Worm (Caenorhabditis elegans) whole organism, midembryonic: Measurements from ENCODE around the gene ZK470.2.

Source experiments
- T22C8.4 ChIP-seq: fragments of 200-800 bp; sonication (Bioruptor generic); IDR thresholded peaks from 2 replicates; pipeline ENCODE4 v1.3.6; 2022; ENCODE audit warnings: missing genetic modification characterization, missing compliant biosample characterization
- cog-1 ChIP-seq: sonication (generic microtip); optimal IDR thresholded peaks from 2 replicates; lab custom pipeline; 2016; ENCODE audit warnings: missing genetic modification characterization, missing compliant biosample characterization
- flt-1 ChIP-seq: fragments of 200-800 bp; sonication (Bioruptor generic); IDR thresholded peaks from 2 replicates; pipeline ENCODE4 v1.3.6; 2022; ENCODE audit warnings: missing genetic modification characterization, missing compliant biosample characterization
- klf-2 ChIP-seq: fragments of 200-800 bp; sonication (Bioruptor generic); conservative IDR thresholded peaks from 2 replicates; pipeline ENCODE4 v1.3.6; 2022; ENCODE audit warnings: missing genetic modification reagents, missing genetic modification characterization, missing compliant biosample characterization
- med-1 ChIP-seq: sonication (generic microtip); optimal IDR thresholded peaks from 2 replicates; lab custom pipeline; 2017; ENCODE audit warnings: missing genetic modification characterization, mild to moderate bottlenecking, missing compliant biosample characterization, antibody characterized with exemption, missing genetic modification reagents; ENCODE audit not compliant: insufficient read depth
- ref-1 ChIP-seq: fragments of 200-800 bp; sonication (Bioruptor generic); conservative IDR thresholded peaks from 2 replicates; pipeline ENCODE4 v1.3.6; 2022; ENCODE audit warnings: missing genetic modification reagents, missing genetic modification characterization, missing compliant biosample characterization
- tab-1 ChIP-seq: fragments of 200-800 bp; sonication (Bioruptor generic); IDR thresholded peaks from 2 replicates; pipeline ENCODE4 v1.3.6; 2022; ENCODE audit warnings: missing genetic modification characterization, missing compliant biosample characterization
- ztf-23 ChIP-seq: fragments of 200-800 bp; sonication (Bioruptor generic); IDR thresholded peaks from 2 replicates; pipeline ENCODE4 v1.3.6; 2022; ENCODE audit warnings: missing genetic modification reagents, missing genetic modification characterization, missing compliant biosample characterization
- ztf-29 ChIP-seq: fragments of 200-800 bp; sonication (Bioruptor generic); IDR thresholded peaks from 2 replicates; pipeline ENCODE4 v1.3.6; 2022; ENCODE audit warnings: missing genetic modification reagents, missing genetic modification characterization, missing compliant biosample characterization

Gene ZK470.2

ce11 chrX:4134855-4135254 lies at the start of gene ZK470.2:
Gene ZK470.2 (plus strand): TSS chrX:4135155.
- TF ChIP-seq flt-1 (GFP tag; lab: Robert Waterston, UW) (no peak), ref-1 (no peak), cog-1 (tag; lab: Kevin White, UChicago) (no peak), ztf-29 (no peak), klf-2 (GFP tag; lab: Robert Waterston, UW) (no peak), med-1 (GFP tag; lab: Kevin White, UChicago) (no peak), ztf-23 (GFP tag; lab: Robert Waterston, UW) (no peak), tab-1 (GFP tag; lab: Robert Waterston, UW) (no peak), T22C8.4 (GFP tag; lab: Robert Waterston, UW) (no peak)

- TF ChIP-seq ref-1 (no peak), cog-1 (tag; lab: Kevin White, UChicago) (no peak), flt-1 (GFP tag; lab: Robert Waterston, UW) (no peak), klf-2 (GFP tag; lab: Robert Waterston, UW) (no peak), tab-1 (GFP tag; lab: Robert Waterston, UW) (no peak)
Observed at ce11 chrX:4085489-4085888, 49.5 kb upstream of the ZK470.2 start.

ce11 chrX:4088943-4089342 lies 46.0 kb upstream of the ZK470.2 start:
- no peak for TF ChIP-seq klf-2 (GFP tag; lab: Robert Waterston, UW)
- no peak for TF ChIP-seq T22C8.4 (GFP tag; lab: Robert Waterston, UW)
- no peak for TF ChIP-seq ztf-29
- TF ChIP-seq cog-1 (tag; lab: Kevin White, UChicago): no peak
- no peak for TF ChIP-seq tab-1 (GFP tag; lab: Robert Waterston, UW)
- TF ChIP-seq flt-1 (GFP tag; lab: Robert Waterston, UW): no peak
- TF ChIP-seq med-1 (GFP tag; lab: Kevin White, UChicago): no peak
- no peak for TF ChIP-seq ref-1
- no peak for TF ChIP-seq ztf-23 (GFP tag; lab: Robert Waterston, UW)

ce11 chrX:4094979-4095378 lies 40.0 kb upstream of the ZK470.2 start:
- TF ChIP-seq med-1 (GFP tag; lab: Kevin White, UChicago): no peak
- no peak for TF ChIP-seq ztf-23 (GFP tag; lab: Robert Waterston, UW)
- TF ChIP-seq ztf-29: no peak
- no peak for TF ChIP-seq klf-2 (GFP tag; lab: Robert Waterston, UW)

- no peak for TF ChIP-seq med-1 (GFP tag; lab: Kevin White, UChicago)
- no peak for TF ChIP-seq tab-1 (GFP tag; lab: Robert Waterston, UW)
- TF ChIP-seq ztf-29: no peak
- TF ChIP-seq ref-1: no peak
- no peak for TF ChIP-seq cog-1 (tag; lab: Kevin White, UChicago)
- no peak for TF ChIP-seq T22C8.4 (GFP tag; lab: Robert Waterston, UW)
- TF ChIP-seq ztf-23 (GFP tag; lab: Robert Waterston, UW): no peak
- no peak for TF ChIP-seq klf-2 (GFP tag; lab: Robert Waterston, UW)
- no peak for TF ChIP-seq flt-1 (GFP tag; lab: Robert Waterston, UW)
Observed at ce11 chrX:4100473-4100872, 34.5 kb upstream of the ZK470.2 start, which contains the start of gene clh-4. Gene clh-4 (minus strand): TSS chrX:4100573.

- TF ChIP-seq klf-2 (GFP tag; lab: Robert Waterston, UW) (no peak), ztf-29 (no peak), cog-1 (tag; lab: Kevin White, UChicago) (no peak), flt-1 (GFP tag; lab: Robert Waterston, UW) (no peak)
Observed at ce11 chrX:4101213-4101612, 33.7 kb upstream of the ZK470.2 start.

ce11 chrX:4102075-4102598 lies 32.8 kb upstream of the ZK470.2 start, which contains the start of gene R02E4.3:
Gene R02E4.3 (minus strand): TSS chrX:4102125.
- no peak for TF ChIP-seq flt-1 (GFP tag; lab: Robert Waterston, UW)
- no peak for TF ChIP-seq tab-1 (GFP tag; lab: Robert Waterston, UW)
- TF ChIP-seq med-1 (GFP tag; lab: Kevin White, UChicago): no peak
- no peak for TF ChIP-seq klf-2 (GFP tag; lab: Robert Waterston, UW)
- TF ChIP-seq cog-1 (tag; lab: Kevin White, UChicago): no peak
- no peak for TF ChIP-seq T22C8.4 (GFP tag; lab: Robert Waterston, UW)
- no peak for TF ChIP-seq ref-1
- TF ChIP-seq ztf-23 (GFP tag; lab: Robert Waterston, UW): no peak
- TF ChIP-seq ztf-29: no peak

ce11 chrX:4103071-4103470 lies 31.9 kb upstream of the ZK470.2 start:
- TF ChIP-seq tab-1 (GFP tag; lab: Robert Waterston, UW) (no peak), ref-1 (no peak), med-1 (GFP tag; lab: Kevin White, UChicago) (no peak), cog-1 (tag; lab: Kevin White, UChicago) (no peak), klf-2 (GFP tag; lab: Robert Waterston, UW) (no peak), ztf-23 (GFP tag; lab: Robert Waterston, UW) (no peak), ztf-29 (no peak), T22C8.4 (GFP tag; lab: Robert Waterston, UW) (no peak), flt-1 (GFP tag; lab: Robert Waterston, UW) (no peak)

- TF ChIP-seq T22C8.4 (GFP tag; lab: Robert Waterston, UW): no peak
- TF ChIP-seq med-1 (GFP tag; lab: Kevin White, UChicago): no peak
Observed at ce11 chrX:4104435-4104834, 30.5 kb upstream of the ZK470.2 start, which contains the start of gene R02E4.1. Gene R02E4.1 (minus strand): TSS chrX:4104535.

ce11 chrX:4106896-4107505 lies 28.0 kb upstream of the ZK470.2 start, which contains the start of gene R02E4.2:
Gene R02E4.2 (plus strand): TSS chrX:4107455.
- TF ChIP-seq T22C8.4 (GFP tag; lab: Robert Waterston, UW) (no peak), ztf-23 (GFP tag; lab: Robert Waterston, UW) (no peak), klf-2 (GFP tag; lab: Robert Waterston, UW) (no peak)
